Fruit fly (Drosophila melanogaster) whole organism, prepupa: ENCODE data around the gene CG18662.

ENCODE experiments used
- CG11294 ChIP-seq: fragments of 200-800 bp; sonication (Bioruptor generic); IDR thresholded peaks from 2 replicates; pipeline ENCODE4 v1.3.6; 2022; ENCODE audit warnings: missing biosample characterization, missing genetic modification characterization
- CG11902 ChIP-seq: fragments of 200-800 bp; sonication (Bioruptor generic); optimal IDR thresholded peaks from 3 replicates; lab custom pipeline; 2016; ENCODE audit warnings: missing biosample characterization, missing genetic modification characterization
- CG15336 ChIP-seq: fragments of 200-800 bp; sonication (Bioruptor generic); IDR thresholded peaks from 2 replicates; pipeline ENCODE4 v1.3.6; 2022; ENCODE audit warnings: missing biosample characterization, missing genetic modification characterization
- CG1621 ChIP-seq: fragments of 200-800 bp; sonication (Bioruptor generic); optimal IDR thresholded peaks from 3 replicates; lab custom pipeline; 2018; ENCODE audit warnings: missing biosample characterization, mild to moderate bottlenecking, missing genetic modification characterization
- CG3032 ChIP-seq: fragments of 200-800 bp; optimal IDR thresholded peaks from 2 replicates; lab custom pipeline; 2019; ENCODE audit warnings: missing biosample characterization, mild to moderate bottlenecking, missing genetic modification characterization, moderate library complexity
- CG32006 ChIP-seq: fragments of 200-800 bp; sonication (Bioruptor generic); optimal IDR thresholded peaks from 3 replicates; lab custom pipeline; 2017; ENCODE audit warnings: missing biosample characterization, mild to moderate bottlenecking, missing genetic modification characterization
- CG6163 ChIP-seq: fragments of 200-800 bp; sonication (Bioruptor generic); IDR thresholded peaks from 3 replicates; pipeline ENCODE4 v1.3.6; 2022; ENCODE audit warnings: missing biosample characterization, missing genetic modification characterization
- CG6808 ChIP-seq: fragments of 200-800 bp; sonication (Bioruptor generic); optimal IDR thresholded peaks from 3 replicates; lab custom pipeline; 2017; ENCODE audit warnings: missing biosample characterization, missing genetic modification characterization, mild to moderate bottlenecking, moderate library complexity, missing genetic modification reagents
- CG6854 ChIP-seq: fragments of 200-800 bp; sonication (Bioruptor generic); optimal IDR thresholded peaks from 2 replicates; lab custom pipeline; 2017; ENCODE audit warnings: missing biosample characterization, mild to moderate bottlenecking, missing genetic modification characterization
- CG8119 ChIP-seq: fragments of 200-800 bp; sonication (Bioruptor generic); IDR thresholded peaks from 3 replicates; pipeline ENCODE4 v1.3.6; 2022; ENCODE audit warnings: missing biosample characterization, missing genetic modification characterization
- Eip75B ChIP-seq: fragments of 200-800 bp; sonication (Bioruptor generic); optimal IDR thresholded peaks from 3 replicates; lab custom pipeline; 2016; ENCODE audit warnings: missing biosample characterization, missing genetic modification characterization
- Eip78C ChIP-seq: fragments of 200-800 bp; sonication (Bioruptor generic); peaks from one replicate; lab custom pipeline; 2016; ENCODE audit warnings: missing biosample characterization, missing genetic modification characterization
- Eip93F ChIP-seq: fragments of 200-800 bp; sonication (Bioruptor generic); optimal IDR thresholded peaks from 2 replicates; lab custom pipeline; 2016; ENCODE audit warnings: missing biosample characterization, mild to moderate bottlenecking, missing genetic modification characterization
- Ets21C ChIP-seq: fragments of 200-800 bp; sonication (Bioruptor generic); optimal IDR thresholded peaks from 3 replicates; lab custom pipeline; 2016; ENCODE audit warnings: missing biosample characterization, missing genetic modification characterization
- Gug ChIP-seq: fragments of 200-800 bp; sonication (Bioruptor generic); IDR thresholded peaks from 2 replicates; pipeline ENCODE4 v1.3.6; 2022; ENCODE audit warnings: missing biosample characterization, missing genetic modification characterization
- Hr39 ChIP-seq: fragments of 200-800 bp; sonication (Bioruptor generic); optimal IDR thresholded peaks from 2 replicates; lab custom pipeline; 2016; ENCODE audit warnings: missing biosample characterization, missing genetic modification characterization
- Lpt ChIP-seq: fragments of 200-800 bp; sonication (Bioruptor generic); optimal IDR thresholded peaks from 3 replicates; lab custom pipeline; 2016; ENCODE audit warnings: missing biosample characterization, missing genetic modification characterization
- Smox ChIP-seq: fragments of 200-800 bp; sonication (Bioruptor generic); optimal IDR thresholded peaks from 3 replicates; lab custom pipeline; 2016; ENCODE audit warnings: missing biosample characterization, missing genetic modification characterization
- Sox102F ChIP-seq: fragments of 200-800 bp; sonication (Bioruptor generic); optimal IDR thresholded peaks from 2 replicates; lab custom pipeline; 2016; ENCODE audit warnings: missing biosample characterization, mild to moderate bottlenecking, missing genetic modification characterization
- Sox14 ChIP-seq: fragments of 200-800 bp; sonication (Bioruptor generic); optimal IDR thresholded peaks from 3 replicates; lab custom pipeline; 2016; ENCODE audit warnings: missing biosample characterization, missing genetic modification characterization
- Sox15 ChIP-seq: fragments of 200-800 bp; sonication (Bioruptor generic); optimal IDR thresholded peaks from 3 replicates; lab custom pipeline; 2016; ENCODE audit warnings: missing biosample characterization, missing genetic modification characterization
- achi ChIP-seq: fragments of 200-800 bp; sonication (Bioruptor generic); optimal IDR thresholded peaks from 3 replicates; lab custom pipeline; 2016; ENCODE audit warnings: missing biosample characterization, missing genetic modification characterization
- acj6 ChIP-seq: fragments of 200-800 bp; sonication (Bioruptor generic); optimal IDR thresholded peaks from 3 replicates; lab custom pipeline; 2016; ENCODE audit warnings: missing biosample characterization, missing genetic modification characterization
- cyc ChIP-seq: fragments of 200-800 bp; sonication (Bioruptor generic); optimal IDR thresholded peaks from 3 replicates; lab custom pipeline; 2016; ENCODE audit warnings: missing biosample characterization, missing genetic modification characterization
- dac ChIP-seq: fragments of 200-800 bp; sonication (Bioruptor generic); optimal IDR thresholded peaks from 2 replicates; lab custom pipeline; 2017; ENCODE audit warnings: missing biosample characterization, mild to moderate bottlenecking, missing genetic modification characterization
- eg ChIP-seq: fragments of 200-800 bp; sonication (Bioruptor generic); IDR thresholded peaks from 3 replicates; pipeline ENCODE4 v1.3.6; 2022; ENCODE audit warnings: missing biosample characterization, missing genetic modification characterization
- fd59A ChIP-seq: fragments of 200-800 bp; sonication (Bioruptor generic); optimal IDR thresholded peaks from 2 replicates; lab custom pipeline; 2017; ENCODE audit warnings: missing biosample characterization, mild to moderate bottlenecking, missing genetic modification characterization, missing genetic modification reagents
- fd85E ChIP-seq: fragments of 200-800 bp; sonication (Bioruptor generic); optimal IDR thresholded peaks from 3 replicates; lab custom pipeline; 2016; ENCODE audit warnings: missing biosample characterization, missing genetic modification characterization
- lz ChIP-seq: fragments of 200-800 bp; sonication (Bioruptor generic); optimal IDR thresholded peaks from 3 replicates; lab custom pipeline; 2016; ENCODE audit warnings: missing biosample characterization, missing genetic modification characterization
- net ChIP-seq: fragments of 200-800 bp; sonication (Bioruptor generic); optimal IDR thresholded peaks from 3 replicates; lab custom pipeline; 2016; ENCODE audit warnings: missing biosample characterization, missing genetic modification characterization
- salr ChIP-seq, 2 experiments: fragments of 200-800 bp; sonication (Bioruptor generic); optimal IDR thresholded peaks; 3 replicates each; lab custom pipeline; 2016 to 2018; ENCODE audit warnings: missing biosample characterization in 2 of 2, missing genetic modification characterization in 2 of 2, mild to moderate bottlenecking in 1 of 2
- spab ChIP-seq: fragments of 200-800 bp; sonication (Bioruptor generic); optimal IDR thresholded peaks from 2 replicates; lab custom pipeline; 2017; ENCODE audit warnings: missing biosample characterization, mild to moderate bottlenecking, missing genetic modification characterization, missing genetic modification reagents
- ss ChIP-seq, 2 experiments: fragments of 200-800 bp; sonication (Bioruptor generic); optimal IDR thresholded peaks; 2 replicates in 1 of 2; 3 replicates in 1 of 2; lab custom pipeline; 2017 to 2018; ENCODE audit warnings: mild to moderate bottlenecking in 2 of 2, missing biosample characterization in 2 of 2, missing genetic modification characterization in 2 of 2, moderate library complexity in 1 of 2
- svp ChIP-seq: fragments of 200-800 bp; sonication (Bioruptor generic); peaks from one replicate; lab custom pipeline; 2016; ENCODE audit warnings: missing biosample characterization, missing genetic modification characterization
- topi ChIP-seq: fragments of 200-800 bp; sonication (Bioruptor generic); optimal IDR thresholded peaks from 3 replicates; lab custom pipeline; 2016; ENCODE audit warnings: missing biosample characterization, missing genetic modification characterization
- vri ChIP-seq: fragments of 200-800 bp; sonication (Bioruptor generic); optimal IDR thresholded peaks from 3 replicates; lab custom pipeline; 2016; ENCODE audit warnings: missing biosample characterization, mild to moderate bottlenecking, missing genetic modification characterization

CG18662 gene

DNA sequence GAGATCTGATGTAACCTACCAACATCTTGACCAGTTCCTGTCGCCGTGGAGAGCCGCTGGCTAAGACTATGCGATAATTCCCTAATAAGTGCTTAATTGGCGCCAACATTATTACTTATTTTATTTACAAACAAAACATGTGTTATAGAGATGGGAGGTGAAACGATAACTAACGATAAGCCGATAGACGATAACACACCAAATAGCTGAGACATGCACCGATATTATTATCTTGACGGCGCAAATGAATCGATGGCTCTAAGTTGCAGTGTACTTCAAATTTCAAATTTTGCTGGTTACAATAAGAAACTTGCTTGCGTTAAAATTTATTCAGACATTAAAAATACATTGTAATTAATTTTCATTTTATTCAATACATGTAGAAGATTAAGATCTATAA is 37.3 kb upstream of the CG18662 start, which contains the start of gene CG9515 (continued):
- TF ChIP-seq CG6163 (GFP tag; lab: Robert Waterston, UW) (no peak), spab (GFP tag; lab: Kevin White, UChicago) (no peak), CG11294 (GFP tag; lab: Robert Waterston, UW) (no peak), acj6 (GFP tag; lab: Kevin White, UChicago) (no peak), CG11902 (GFP tag; lab: Kevin White, UChicago) (no peak), topi (GFP tag; lab: Kevin White, UChicago) (peak; percentile 4), CG6808 (GFP tag; lab: Kevin White, UChicago) (no peak), fd59A (no peak), Sox15 (GFP tag; lab: Kevin White, UChicago) (no peak), achi (GFP tag; lab: Kevin White, UChicago) (no peak), cyc (no peak), Gug (GFP tag; lab: Robert Waterston, UW) (no peak), ss (GFP tag; optimal IDR thresholded peaks at IDR 0.05; lab: Kevin White, UChicago) (no peak), Eip93F (GFP tag; lab: Kevin White, UChicago) (no peak), eg (GFP tag; lab: Robert Waterston, UW) (no peak), fd85E (no peak), Hr39 (GFP tag; lab: Kevin White, UChicago) (no peak), Ets21C (GFP tag; lab: Kevin White, UChicago) (no peak), Eip75B (GFP tag; lab: Kevin White, UChicago) (no peak), lz (GFP tag; lab: Kevin White, UChicago) (no peak), CG8119 (no peak), dac (GFP tag; lab: Kevin White, UChicago) (no peak), net (GFP tag; lab: Kevin White, UChicago) (no peak), CG32006 (no peak), CG3032 (tag; lab: Kevin White, UChicago) (no peak), Eip78C (GFP tag; lab: Kevin White, UChicago) (peak; percentile 19), CG1621 (tag; lab: Kevin White, UChicago) (no peak), Sox102F (GFP tag; lab: Kevin White, UChicago) (no peak), Lpt (no peak)

DNA sequence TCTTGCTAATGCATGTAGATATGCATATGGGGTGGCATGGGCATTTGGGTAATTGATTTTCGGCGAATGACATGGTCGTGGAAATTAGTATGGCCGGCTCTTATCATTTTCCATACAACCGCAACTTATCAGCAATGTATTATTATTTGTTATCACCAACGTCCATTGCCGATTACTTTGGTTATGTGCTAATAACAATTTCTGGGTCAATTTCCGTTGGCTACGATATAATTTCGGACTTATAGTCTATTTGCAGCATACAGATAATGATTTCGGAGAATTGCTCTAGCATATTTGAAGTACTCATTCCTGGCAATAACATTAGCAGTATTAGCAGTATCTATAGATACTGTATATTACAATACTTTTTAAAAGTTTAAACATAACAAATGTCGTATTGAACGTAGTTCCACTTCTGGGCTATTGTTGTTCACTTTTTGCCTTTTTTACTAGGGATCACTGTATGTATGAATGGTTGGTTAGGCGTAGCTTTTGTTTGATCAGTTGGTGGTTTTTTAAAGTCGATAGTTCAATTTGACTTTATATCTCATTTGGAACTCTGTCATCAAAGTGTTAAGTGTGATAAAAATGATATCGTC is 33.6 kb upstream of the CG18662 start, which contains the start of gene CG46397:
Gene CG46397 (plus strand): TSS at position 549 of the 599 bp plus-strand sequence.
- TF ChIP-seq vri (GFP tag; lab: Kevin White, UChicago), result peak; percentile 89
- TF ChIP-seq svp, result peak; percentile 18
- TF ChIP-seq Smox (GFP tag; lab: Kevin White, UChicago), result no peak

DNA sequence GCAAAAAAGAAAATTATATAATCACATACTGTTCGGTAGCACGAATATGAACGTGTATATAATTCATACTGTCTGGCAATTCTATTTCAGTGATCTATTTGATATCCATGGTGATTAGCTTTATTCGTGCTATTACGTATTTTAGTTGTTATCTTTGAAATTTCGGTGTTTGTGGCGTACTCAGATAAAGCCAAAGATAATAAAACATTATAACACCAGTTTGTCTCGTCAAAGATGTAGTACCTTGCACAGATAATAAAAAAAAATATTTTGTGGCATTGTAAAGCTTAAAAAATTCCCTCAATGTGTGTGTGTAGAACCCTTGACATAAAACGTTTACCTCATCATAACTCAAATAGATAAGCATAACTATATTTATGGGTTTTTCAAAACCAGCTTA is 32.5 kb upstream of the CG18662 start:
- TF ChIP-seq Eip78C (GFP tag; lab: Kevin White, UChicago), result peak; percentile 32
- TF ChIP-seq CG6854 (GFP tag; lab: Kevin White, UChicago), result no peak
- TF ChIP-seq dac (GFP tag; lab: Kevin White, UChicago), result no peak
- no peak for TF ChIP-seq CG15336
- no peak for TF ChIP-seq salr (GFP tag; optimal IDR thresholded peaks at IDR 0.05; lab: Kevin White, UChicago)

DNA sequence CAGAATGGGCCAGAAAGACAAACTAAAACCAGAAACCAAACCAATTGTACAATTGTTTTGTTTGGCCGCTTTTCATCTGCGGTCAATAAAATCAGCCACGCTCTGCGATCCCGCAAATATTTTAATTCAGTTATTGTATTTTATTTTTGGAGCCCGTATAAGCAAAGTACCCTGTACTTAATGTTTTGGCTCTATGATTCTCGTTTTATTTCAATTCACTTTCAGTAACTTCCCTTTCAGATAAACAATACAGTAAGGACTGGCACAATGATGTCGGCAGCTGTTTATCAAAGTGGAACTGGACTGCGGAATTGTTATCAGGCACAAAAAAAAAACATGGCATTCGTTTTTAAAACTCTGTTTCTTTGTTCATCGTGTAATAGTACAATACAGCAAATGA is 31.8 kb upstream of the CG18662 start:
- no peak for TF ChIP-seq CG3032 (tag; lab: Kevin White, UChicago)
- peak; percentile 10 for TF ChIP-seq Sox14 (GFP tag; lab: Kevin White, UChicago)
- TF ChIP-seq vri (GFP tag; lab: Kevin White, UChicago), result peak; percentile 26
- no peak for TF ChIP-seq topi (GFP tag; lab: Kevin White, UChicago)
- TF ChIP-seq svp, result peak; percentile 68
